Worm (Caenorhabditis elegans) whole organism, mixed stage, embryonic: ENCODE data around the gene sqv-8.

Experiments
- blmp-1 ChIP-seq: fragments of 150-350 bp; optimal IDR thresholded peaks from 2 replicates; lab custom pipeline; 2014; ENCODE audit warnings: missing biosample characterization, missing genetic modification characterization
- hlh-1 ChIP-seq: fragments of 150-350 bp; optimal IDR thresholded peaks from 2 replicates; lab custom pipeline; 2014; ENCODE audit warnings: missing biosample characterization, missing genetic modification reagents, missing genetic modification characterization
- tbx-8 ChIP-seq: fragments of 200-800 bp; sonication (Bioruptor generic); optimal IDR thresholded peaks from 2 replicates; lab custom pipeline; 2018; ENCODE audit warnings: mild to moderate bottlenecking, missing genetic modification characterization, moderate library complexity, missing compliant biosample characterization
- unc-120 ChIP-seq: sonication (generic microtip); optimal IDR thresholded peaks from 2 replicates; lab custom pipeline; 2017; ENCODE audit warnings: missing genetic modification characterization, missing compliant biosample characterization; ENCODE audit not compliant: poor library complexity, severe bottlenecking

DNA sequence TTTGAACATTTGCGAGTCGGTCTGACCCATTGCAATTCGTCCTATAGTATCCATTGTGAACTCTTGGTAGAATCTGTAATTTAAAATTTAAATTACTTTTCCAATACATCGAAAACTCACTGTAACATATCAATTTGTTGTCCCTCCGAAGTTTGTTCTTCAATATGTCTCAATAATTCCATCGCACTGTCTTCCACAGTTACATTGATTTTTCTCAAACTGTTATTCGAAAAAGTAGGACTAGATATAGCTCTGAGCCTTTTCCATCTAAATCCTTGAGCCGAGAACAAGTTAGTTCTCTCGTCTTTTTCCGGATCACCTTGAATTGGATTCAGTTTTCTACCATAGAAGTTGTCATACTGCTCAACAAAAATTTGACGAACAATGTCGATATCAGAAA lies 15.4 kb downstream of the sqv-8 start:
- TF ChIP-seq tbx-8 (GFP tag; lab: Kevin White, UChicago) = no peak
- TF ChIP-seq blmp-1 (tag; lab: Kevin White, UChicago) = no peak
- TF ChIP-seq unc-120 (tag; lab: Kevin White, UChicago) = no peak
- TF ChIP-seq hlh-1 (tag; lab: Kevin White, UChicago) = no peak
